Worm (Caenorhabditis elegans): ENCODE data around the gene K08B12.1.

- TF ChIP-seq unc-62 (GFP tag; optimal IDR thresholded peaks at IDR 0.05) = no peak
- no peak for TF ChIP-seq ztf-11 (tag; optimal IDR thresholded peaks at IDR 0.05)
- TF ChIP-seq mep-1 (tag; optimal IDR thresholded peaks at IDR 0.05) = no peak
- TF ChIP-seq nhr-237 (tag; optimal IDR thresholded peaks at IDR 0.05) = no peak
- TF ChIP-seq elt-3 (tag; optimal IDR thresholded peaks at IDR 0.05) = no peak
- TF ChIP-seq ceh-83 (GFP tag; optimal IDR thresholded peaks at IDR 0.05) = no peak
- TF ChIP-seq lin-13 (tag; optimal IDR thresholded peaks at IDR 0.05) = no peak
Measured at ce11 chrV:6234876-6235275, 24.3 kb upstream of the K08B12.1 start, which contains the start of gene K08B12.3.
